Fruit fly (Drosophila melanogaster) whole organism, embryonic: ENCODE results near the gene Sec63.

Experiments
- ATbp ChIP-seq: fragments of 200-800 bp; sonication (Bioruptor generic); optimal IDR thresholded peaks from 2 replicates; lab custom pipeline; 2017; ENCODE audit warnings: missing biosample characterization, mild to moderate bottlenecking, missing genetic modification characterization, missing genetic modification reagents
- C15 ChIP-seq: fragments of 200-800 bp; sonication (Bioruptor generic); IDR thresholded peaks from 3 replicates; pipeline ENCODE4 v1.3.6; 2022; ENCODE audit warnings: missing biosample characterization, missing genetic modification characterization
- CG11247 ChIP-seq: fragments of 200-800 bp; sonication (Bioruptor generic); IDR thresholded peaks from 2 replicates; pipeline ENCODE4 v1.3.6; 2022; ENCODE audit warnings: missing biosample characterization, missing genetic modification characterization
- CG11504 ChIP-seq: fragments of 200-800 bp; sonication (Bioruptor generic); optimal IDR thresholded peaks from 3 replicates; lab custom pipeline; 2019; ENCODE audit warnings: missing biosample characterization, mild to moderate bottlenecking, missing genetic modification characterization, moderate library complexity
- CG12071 ChIP-seq: fragments of 200-800 bp; sonication (Bioruptor generic); optimal IDR thresholded peaks from 3 replicates; lab custom pipeline; 2018; ENCODE audit warnings: missing biosample characterization, mild to moderate bottlenecking, missing genetic modification characterization
- CG13287 ChIP-seq: fragments of 200-800 bp; sonication (Bioruptor generic); IDR thresholded peaks from 2 replicates; pipeline ENCODE4 v1.3.6; 2022; ENCODE audit warnings: missing biosample characterization, missing genetic modification characterization; ENCODE audit not compliant: partially characterized antibody
- CG13624 ChIP-seq: fragments of 200-800 bp; sonication (Bioruptor generic); optimal IDR thresholded peaks from 2 replicates; lab custom pipeline; 2016; ENCODE audit warnings: missing biosample characterization, missing genetic modification characterization
- CG14710 ChIP-seq: fragments of 200-800 bp; sonication (Bioruptor generic); optimal IDR thresholded peaks from 3 replicates; lab custom pipeline; 2019; ENCODE audit warnings: missing biosample characterization, mild to moderate bottlenecking, missing genetic modification characterization, moderate library complexity
- CG1529 ChIP-seq: fragments of 200-800 bp; sonication (Bioruptor generic); optimal IDR thresholded peaks from 3 replicates; lab custom pipeline; 2018; ENCODE audit warnings: missing biosample characterization, missing genetic modification characterization
- CG17829 ChIP-seq: fragments of 200-800 bp; optimal IDR thresholded peaks from 2 replicates; lab custom pipeline; 2019; ENCODE audit warnings: missing biosample characterization, mild to moderate bottlenecking, missing genetic modification characterization, moderate library complexity
- CG3065 ChIP-seq: fragments of 200-800 bp; sonication (Bioruptor generic); optimal IDR thresholded peaks from 2 replicates; lab custom pipeline; 2016; ENCODE audit warnings: missing biosample characterization, missing genetic modification characterization
- CG34376 ChIP-seq: fragments of 200-800 bp; sonication (Bioruptor generic); optimal IDR thresholded peaks from 2 replicates; lab custom pipeline; 2018; ENCODE audit warnings: missing biosample characterization, mild to moderate bottlenecking, missing genetic modification characterization
- CG7372 ChIP-seq: fragments of 200-800 bp; sonication (Bioruptor generic); IDR thresholded peaks from 2 replicates; pipeline ENCODE4 v1.3.6; 2022; ENCODE audit warnings: missing biosample characterization, missing genetic modification characterization
- CG9797 ChIP-seq: fragments of 200-800 bp; sonication (Bioruptor generic); optimal IDR thresholded peaks from 3 replicates; lab custom pipeline; 2018; ENCODE audit warnings: missing biosample characterization, mild to moderate bottlenecking, missing genetic modification characterization
- ERR ChIP-seq: fragments of 200-800 bp; sonication (Bioruptor generic); optimal IDR thresholded peaks from 2 replicates; lab custom pipeline; 2016; ENCODE audit warnings: missing biosample characterization, missing genetic modification characterization
- GATAe ChIP-seq: fragments of 200-800 bp; sonication (Bioruptor generic); conservative IDR thresholded peaks from 2 replicates; pipeline ENCODE4 v1.3.6; 2022; ENCODE audit warnings: missing biosample characterization, missing genetic modification characterization
- Hey ChIP-seq: fragments of 200-800 bp; sonication (Bioruptor generic); optimal IDR thresholded peaks from 3 replicates; lab custom pipeline; 2018; ENCODE audit warnings: missing biosample characterization, mild to moderate bottlenecking, missing genetic modification characterization
- HmgZ ChIP-seq: fragments of 200-800 bp; sonication (Bioruptor generic); optimal IDR thresholded peaks from 2 replicates; lab custom pipeline; 2018; ENCODE audit warnings: missing biosample characterization, mild to moderate bottlenecking, missing genetic modification characterization
- NC2β ChIP-seq: fragments of 200-800 bp; sonication (Bioruptor generic); optimal IDR thresholded peaks from 2 replicates; lab custom pipeline; 2016; ENCODE audit warnings: missing biosample characterization, missing genetic modification characterization
- NK7.1 ChIP-seq: fragments of 200-800 bp; sonication (Bioruptor generic); optimal IDR thresholded peaks from 3 replicates; lab custom pipeline; 2016; ENCODE audit warnings: missing biosample characterization, missing genetic modification characterization
- Oaz ChIP-seq: fragments of 200-800 bp; sonication (Bioruptor generic); IDR thresholded peaks from 2 replicates; pipeline ENCODE4 v1.3.6; 2022; ENCODE audit warnings: missing biosample characterization, missing genetic modification characterization
- Side ChIP-seq: fragments of 200-800 bp; sonication (Bioruptor generic); optimal IDR thresholded peaks from 2 replicates; lab custom pipeline; 2016; ENCODE audit warnings: missing biosample characterization, missing genetic modification characterization
- Sox102F ChIP-seq: fragments of 200-800 bp; sonication (Bioruptor generic); optimal IDR thresholded peaks from 2 replicates; lab custom pipeline; 2018; ENCODE audit warnings: missing biosample characterization, mild to moderate bottlenecking, missing genetic modification characterization, moderate library complexity
- TFAM ChIP-seq: fragments of 200-800 bp; sonication (Bioruptor generic); optimal IDR thresholded peaks from 2 replicates; lab custom pipeline; 2017; ENCODE audit warnings: missing biosample characterization, missing genetic modification characterization, inconsistent platforms
- ac ChIP-seq: fragments of 200-800 bp; sonication (Bioruptor generic); optimal IDR thresholded peaks from 3 replicates; lab custom pipeline; 2017; ENCODE audit warnings: missing biosample characterization, mild to moderate bottlenecking, missing genetic modification characterization
- cad ChIP-seq: fragments of >200 bp; optimal IDR thresholded peaks from 2 replicates; lab custom pipeline; 2017; ENCODE audit warnings: missing biosample characterization, missing genetic modification characterization
- chn ChIP-seq: fragments of 200-800 bp; sonication (Bioruptor generic); optimal IDR thresholded peaks from 2 replicates; lab custom pipeline; 2016; ENCODE audit warnings: missing biosample characterization, missing genetic modification characterization
- crp ChIP-seq, 2 experiments: fragments of 200-800 bp; sonication (Bioruptor generic); optimal IDR thresholded peaks; 2 replicates in 1 of 2; 3 replicates in 1 of 2; lab custom pipeline; 2017; ENCODE audit warnings: missing biosample characterization in 2 of 2, missing genetic modification characterization in 2 of 2, mild to moderate bottlenecking in 1 of 2, moderate library complexity in 1 of 2
- da ChIP-seq: fragments of 200-800 bp; sonication (Bioruptor generic); optimal IDR thresholded peaks from 2 replicates; lab custom pipeline; 2016; ENCODE audit warnings: missing biosample characterization, missing genetic modification characterization
- disco-r ChIP-seq: fragments of 200-800 bp; sonication (Bioruptor generic); optimal IDR thresholded peaks from 2 replicates; lab custom pipeline; 2016; ENCODE audit warnings: missing biosample characterization, missing genetic modification characterization
- dmrt99B ChIP-seq: fragments of 200-800 bp; sonication (Bioruptor generic); optimal IDR thresholded peaks from 2 replicates; lab custom pipeline; 2018; ENCODE audit warnings: missing biosample characterization, mild to moderate bottlenecking, missing genetic modification characterization, moderate library complexity
- dpn ChIP-seq, 2 experiments: fragments of 200-800 bp; sonication (Bioruptor generic); optimal IDR thresholded peaks; 3 replicates each; lab custom pipeline; 2016; ENCODE audit warnings: missing biosample characterization in 2 of 2, missing genetic modification characterization in 2 of 2
- esg ChIP-seq: fragments of 200-800 bp; sonication (Bioruptor generic); conservative IDR thresholded peaks from 2 replicates; pipeline ENCODE4 v1.3.6; 2022; ENCODE audit warnings: missing biosample characterization, missing genetic modification characterization
- ftz-f1 ChIP-seq: fragments of 200-800 bp; sonication (Bioruptor generic); optimal IDR thresholded peaks from 2 replicates; lab custom pipeline; 2016; ENCODE audit warnings: missing biosample characterization, missing genetic modification characterization
- her ChIP-seq: fragments of 200-800 bp; sonication (Bioruptor generic); optimal IDR thresholded peaks from 2 replicates; lab custom pipeline; 2016; ENCODE audit warnings: missing biosample characterization, missing genetic modification characterization
- kni ChIP-seq: fragments of 200-800 bp; sonication (Bioruptor generic); optimal IDR thresholded peaks from 3 replicates; lab custom pipeline; 2017; ENCODE audit warnings: mild to moderate bottlenecking, missing biosample characterization, missing genetic modification reagents, missing genetic modification characterization
- lov ChIP-seq, 2 experiments: fragments of 200-800 bp in 1 of 2; fragments of >200 bp in 1 of 2; sonication (Bioruptor generic) in 1 of 2; IDR thresholded peaks in 1 of 2; optimal IDR thresholded peaks in 1 of 2; 2 replicates in 1 of 2; 3 replicates in 1 of 2; pipeline versions ENCODE4 v1.3.6 to Lab custom; 2017 to 2022; ENCODE audit warnings: missing biosample characterization in 1 of 2, missing genetic modification characterization in 1 of 2
- pan ChIP-seq, 4 experiments: fragments of >200 bp in 3 of 4; fragments of 200-800 bp in 1 of 4; sonication (Bioruptor generic) in 1 of 4; optimal IDR thresholded peaks in 3 of 4; IDR thresholded peaks in 1 of 4; 2 replicates each; pipeline versions ENCODE4 v1.3.6 to Lab custom; 2017 to 2022; ENCODE audit warnings: missing biosample characterization in 2 of 4, missing genetic modification characterization in 2 of 4, mixed read lengths in 1 of 4
- pnt ChIP-seq: fragments of 200-800 bp; sonication (Bioruptor generic); optimal IDR thresholded peaks from 3 replicates; lab custom pipeline; 2016; ENCODE audit warnings: missing biosample characterization, missing genetic modification characterization
- pum ChIP-seq: fragments of 200-800 bp; sonication (Bioruptor generic); optimal IDR thresholded peaks from 2 replicates; lab custom pipeline; 2016; ENCODE audit warnings: missing biosample characterization, missing genetic modification characterization
- sens ChIP-seq: fragments of 200-800 bp; sonication (Bioruptor generic); peaks from one replicate; lab custom pipeline; 2016; ENCODE audit warnings: missing biosample characterization, missing genetic modification characterization
- slp2 ChIP-seq: fragments of 200-800 bp; sonication (Bioruptor generic); optimal IDR thresholded peaks from 2 replicates; lab custom pipeline; 2016; ENCODE audit warnings: missing biosample characterization, missing genetic modification characterization
- ssp ChIP-seq: fragments of 200-800 bp; sonication (Bioruptor generic); IDR thresholded peaks from 2 replicates; pipeline ENCODE4 v1.3.6; 2022; ENCODE audit warnings: missing biosample characterization, missing genetic modification characterization
- tap ChIP-seq: fragments of 200-800 bp; optimal IDR thresholded peaks from 3 replicates; lab custom pipeline; 2019; ENCODE audit warnings: missing biosample characterization, mild to moderate bottlenecking, missing genetic modification characterization, moderate library complexity
- trem ChIP-seq: fragments of 200-800 bp; optimal IDR thresholded peaks from 3 replicates; lab custom pipeline; 2019; ENCODE audit warnings: missing biosample characterization, mild to moderate bottlenecking, missing genetic modification characterization, moderate library complexity
- twi ChIP-seq: fragments of 200-800 bp; optimal IDR thresholded peaks from 2 replicates; lab custom pipeline; 2019; ENCODE audit warnings: missing biosample characterization, mild to moderate bottlenecking, missing genetic modification characterization, moderate library complexity
- vvl ChIP-seq: fragments of 200-800 bp; sonication (Bioruptor generic); IDR thresholded peaks from 2 replicates; pipeline ENCODE4 v1.3.6; 2022; ENCODE audit warnings: missing biosample characterization, missing genetic modification characterization
- wek ChIP-seq: fragments of 200-800 bp; sonication (Bioruptor generic); optimal IDR thresholded peaks from 3 replicates; lab custom pipeline; 2018; ENCODE audit warnings: missing biosample characterization, mild to moderate bottlenecking, missing genetic modification characterization, moderate library complexity
- z ChIP-seq: fragments of 200-800 bp; sonication (Bioruptor generic); IDR thresholded peaks from 3 replicates; pipeline ENCODE4 v1.3.6; 2022; ENCODE audit warnings: missing biosample characterization, missing genetic modification characterization

The Sec63 gene

DNA sequence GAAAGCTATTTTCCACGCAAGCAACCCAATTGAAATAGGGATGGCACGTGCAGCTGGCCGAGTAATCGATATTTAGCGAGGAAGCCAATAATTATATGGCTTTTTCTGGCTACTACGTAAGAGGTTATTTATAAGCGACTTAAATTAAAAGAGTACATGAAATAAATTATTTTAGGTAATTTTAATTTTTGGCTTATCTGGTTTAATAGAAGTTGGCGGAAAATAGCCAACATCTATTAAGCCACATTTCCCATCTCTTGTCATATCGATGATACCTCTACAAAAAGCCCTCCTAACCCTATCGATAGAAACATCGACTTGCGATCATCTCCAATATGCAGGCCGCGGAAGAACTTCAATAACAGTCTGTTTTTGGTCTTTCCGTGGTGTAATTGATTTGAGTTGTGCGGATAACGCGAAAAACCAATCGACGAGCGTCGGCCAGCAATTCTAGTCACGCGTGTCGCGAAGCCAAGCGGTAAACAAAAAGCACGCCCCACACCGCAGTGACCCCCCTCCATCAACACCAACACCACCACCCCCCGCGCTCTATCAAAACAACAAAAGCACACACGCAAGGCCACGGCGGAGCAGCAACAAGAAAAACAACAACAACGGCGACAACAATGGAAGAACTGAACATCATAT lies 12.3 kb upstream of the Sec63 start, which contains the start of the genes Srp19 and qm (continued):
- peak; percentile 87 for TF ChIP-seq CG13287 (GFP tag; lab: Robert Waterston, UW)
- TF ChIP-seq tap (tag; lab: Kevin White, UChicago) = no peak
- TF ChIP-seq ac (GFP tag; lab: Kevin White, UChicago) = no peak
- TF ChIP-seq crp (GFP tag; optimal IDR thresholded peaks at IDR 0.05; lab: Kevin White, UChicago) = no peak
- no peak for TF ChIP-seq pan (optimal IDR thresholded peaks at IDR 0.05; lab: Kevin White, UChicago)
- peak in 1 of 2 experiments; percentile 63 for TF ChIP-seq pan (GFP tag; optimal IDR thresholded peaks at IDR 0.05 in 1 of 2, IDR thresholded peaks at IDR 0.05 in 1 of 2)
- no peak for TF ChIP-seq cad (GFP tag; lab: Kevin White, UChicago)
- peak; percentile 12 for TF ChIP-seq CG9797 (GFP tag; lab: Kevin White, UChicago)
- TF ChIP-seq ATbp = no peak
- TF ChIP-seq twi (tag; lab: Kevin White, UChicago) = no peak
- no peak for TF ChIP-seq lov (optimal IDR thresholded peaks at IDR 0.05; lab: Kevin White, UChicago)
- TF ChIP-seq lov (GFP tag; IDR thresholded peaks at IDR 0.05; lab: Robert Waterston, UW) = no peak
- TF ChIP-seq ssp (GFP tag; lab: Robert Waterston, UW) = no peak; the same call in none of the 2 replicates
- TF ChIP-seq CG11504 (tag; lab: Kevin White, UChicago) = no peak
- TF ChIP-seq HmgZ (tag; lab: Kevin White, UChicago) = peak; percentile 20
- TF ChIP-seq her (GFP tag; lab: Kevin White, UChicago) = no peak
- no peak for TF ChIP-seq CG1529 (GFP tag; lab: Kevin White, UChicago)
- TF ChIP-seq vvl (GFP tag; lab: Robert Waterston, UW) = peak; percentile 78
- peak; percentile 55 for TF ChIP-seq CG12071 (GFP tag; lab: Kevin White, UChicago)
- TF ChIP-seq slp2 (GFP tag; lab: Kevin White, UChicago) = no peak
- TF ChIP-seq Oaz (GFP tag; lab: Robert Waterston, UW) = no peak
- no peak for TF ChIP-seq CG3065 (GFP tag; lab: Kevin White, UChicago)
- TF ChIP-seq NC2β = no peak
- no peak for TF ChIP-seq Sox102F
- peak; percentile 61 for TF ChIP-seq pnt
- TF ChIP-seq CG14710 (tag; lab: Kevin White, UChicago) = peak; percentile 60
- TF ChIP-seq ERR (GFP tag; lab: Kevin White, UChicago) = no peak
- TF ChIP-seq C15 = no peak
- TF ChIP-seq Hey (tag; lab: Kevin White, UChicago) = no peak
- TF ChIP-seq esg = peak; percentile 21; the same call in 1 of the 2 replicates
- TF ChIP-seq sens (GFP tag; lab: Kevin White, UChicago) = peak; percentile 84
- peak; percentile 41 for TF ChIP-seq CG34376 (GFP tag; lab: Kevin White, UChicago)
- TF ChIP-seq ftz-f1 = peak; percentile 87
- TF ChIP-seq CG17829 (tag; lab: Kevin White, UChicago) = peak; percentile 43
- peak; percentile 57 for TF ChIP-seq pum (GFP tag; lab: Kevin White, UChicago)
- peak; percentile 43 for TF ChIP-seq wek
- peak; percentile 53 for TF ChIP-seq kni (GFP tag; lab: Kevin White, UChicago)
- no peak for TF ChIP-seq CG7372 (GFP tag; lab: Robert Waterston, UW)
- no peak for TF ChIP-seq da (GFP tag; lab: Kevin White, UChicago)
- no peak for TF ChIP-seq disco-r (GFP tag; lab: Kevin White, UChicago)
- TF ChIP-seq dpn (GFP tag; optimal IDR thresholded peaks at IDR 0.05; lab: Kevin White, UChicago) = peak; percentile 56 to 65
- TF ChIP-seq CG11247 (GFP tag; lab: Robert Waterston, UW) = no peak; the same call in 1 of the 2 replicates
- peak; percentile 6 for TF ChIP-seq trem (tag; lab: Kevin White, UChicago)
- TF ChIP-seq chn (GFP tag; lab: Kevin White, UChicago) = peak; percentile 44
- TF ChIP-seq dmrt99B (tag; lab: Kevin White, UChicago) = peak; percentile 27
- no peak for TF ChIP-seq NK7.1
- TF ChIP-seq GATAe = 0 out of 2 replicates have a peak, but pooled peaks have one; percentile 10
- no peak for TF ChIP-seq z
- TF ChIP-seq CG13624 (GFP tag; lab: Kevin White, UChicago) = peak; percentile 52
- TF ChIP-seq Side = peak; percentile 77
- no peak for TF ChIP-seq TFAM (GFP tag; lab: Kevin White, UChicago)
